Fruit fly (Drosophila melanogaster) whole organism, pupa: ENCODE measurements around the gene Vha16-2.

Source experiments
- CG10348 ChIP-seq: fragments of 200-800 bp; sonication (Bioruptor generic); IDR thresholded peaks from 2 replicates; pipeline ENCODE4 v1.3.6; 2022; ENCODE audit warnings: missing biosample characterization, missing genetic modification characterization
- CG12605 ChIP-seq: fragments of 200-800 bp; sonication (Bioruptor generic); IDR thresholded peaks from 2 replicates; pipeline ENCODE4 v1.3.6; 2022; ENCODE audit warnings: missing biosample characterization, missing genetic modification characterization
- CG13204 ChIP-seq: fragments of 200-800 bp; sonication (Bioruptor generic); optimal IDR thresholded peaks from 2 replicates; lab custom pipeline; 2018; ENCODE audit warnings: missing biosample characterization, mild to moderate bottlenecking, missing genetic modification characterization, moderate library complexity
- CG14655 ChIP-seq: fragments of 200-800 bp; sonication (Bioruptor generic); optimal IDR thresholded peaks from 3 replicates; lab custom pipeline; 2017; ENCODE audit warnings: mild to moderate bottlenecking, missing biosample characterization, missing genetic modification reagents, missing genetic modification characterization
- CG15710 ChIP-seq: fragments of 200-800 bp; sonication (Bioruptor generic); optimal IDR thresholded peaks from 2 replicates; lab custom pipeline; 2018; ENCODE audit warnings: missing biosample characterization, mild to moderate bottlenecking, missing genetic modification characterization, moderate library complexity
- CG17806 ChIP-seq: fragments of 200-800 bp; sonication (Bioruptor generic); optimal IDR thresholded peaks from 2 replicates; lab custom pipeline; 2018; ENCODE audit warnings: missing biosample characterization, mild to moderate bottlenecking, missing genetic modification characterization, moderate library complexity
- CG32121 ChIP-seq: fragments of 200-800 bp; sonication (Bioruptor generic); IDR thresholded peaks from 2 replicates; pipeline ENCODE4 v1.3.6; 2022; ENCODE audit warnings: missing biosample characterization, missing genetic modification characterization
- CG34367 ChIP-seq: fragments of 200-800 bp; sonication (Bioruptor generic); optimal IDR thresholded peaks from 2 replicates; lab custom pipeline; 2018; ENCODE audit warnings: missing biosample characterization, mild to moderate bottlenecking, missing genetic modification characterization
- CG4496 ChIP-seq: fragments of 200-800 bp; sonication (Bioruptor generic); IDR thresholded peaks from 3 replicates; pipeline ENCODE4 v1.3.6; 2022; ENCODE audit warnings: missing biosample characterization, missing genetic modification characterization
- CG8159 ChIP-seq: fragments of 200-800 bp; sonication (Bioruptor generic); optimal IDR thresholded peaks from 3 replicates; lab custom pipeline; 2018; ENCODE audit warnings: missing biosample characterization, mild to moderate bottlenecking, missing genetic modification characterization, moderate library complexity
- CG8301 ChIP-seq: fragments of 200-800 bp; sonication (Bioruptor generic); optimal IDR thresholded peaks from 2 replicates; lab custom pipeline; 2018; ENCODE audit warnings: missing biosample characterization, mild to moderate bottlenecking, missing genetic modification characterization
- CG9948 ChIP-seq: fragments of 200-800 bp; sonication (Bioruptor generic); optimal IDR thresholded peaks from 2 replicates; lab custom pipeline; 2018; ENCODE audit warnings: missing biosample characterization, mild to moderate bottlenecking, missing genetic modification characterization, moderate library complexity
- D1 ChIP-seq: fragments of 200-800 bp; sonication (Bioruptor generic); optimal IDR thresholded peaks from 2 replicates; lab custom pipeline; 2018; ENCODE audit warnings: missing biosample characterization, mild to moderate bottlenecking, missing genetic modification characterization, moderate library complexity
- EcR ChIP-seq: fragments of 200-800 bp; sonication (Bioruptor generic); optimal IDR thresholded peaks from 3 replicates; lab custom pipeline; 2019; ENCODE audit warnings: missing biosample characterization, missing genetic modification characterization, mild to moderate bottlenecking, moderate library complexity, missing genetic modification reagents
- Ets98B ChIP-seq: fragments of 200-800 bp; sonication (Bioruptor generic); IDR thresholded peaks from 2 replicates; pipeline ENCODE4 v1.3.6; 2022; ENCODE audit warnings: missing biosample characterization, missing genetic modification characterization
- Pif1A ChIP-seq: fragments of 200-800 bp; sonication (Bioruptor generic); optimal IDR thresholded peaks from 3 replicates; lab custom pipeline; 2016; ENCODE audit warnings: missing biosample characterization, missing genetic modification characterization
- Pif1B ChIP-seq: fragments of 200-800 bp; sonication (Bioruptor generic); optimal IDR thresholded peaks from 3 replicates; lab custom pipeline; 2016; ENCODE audit warnings: missing biosample characterization, missing genetic modification characterization
- Snoo ChIP-seq: fragments of 200-800 bp; sonication (Bioruptor generic); optimal IDR thresholded peaks from 3 replicates; lab custom pipeline; 2017; ENCODE audit warnings: missing biosample characterization, mild to moderate bottlenecking, missing genetic modification characterization, inconsistent platforms
- fd96Ca ChIP-seq: fragments of 200-800 bp; sonication (Bioruptor generic); IDR thresholded peaks from 3 replicates; pipeline ENCODE4 v1.3.6; 2022; ENCODE audit warnings: missing biosample characterization, missing genetic modification characterization
- gl ChIP-seq: fragments of 200-800 bp; sonication (Bioruptor generic); optimal IDR thresholded peaks from 2 replicates; lab custom pipeline; 2018; ENCODE audit warnings: missing biosample characterization, mild to moderate bottlenecking, missing genetic modification characterization
- rn ChIP-seq: fragments of 200-800 bp; sonication (Bioruptor generic); IDR thresholded peaks from 2 replicates; pipeline ENCODE4 v1.3.6; 2022; ENCODE audit warnings: missing biosample characterization, missing genetic modification characterization

Vha16-2 gene

dm6 chr3L:11511243-11511642 is 36.5 kb downstream of the Vha16-2 start:
- peak; percentile 62 for TF ChIP-seq D1 (tag; lab: Kevin White, UChicago)
- no peak for TF ChIP-seq CG14655 (GFP tag; lab: Kevin White, UChicago)
- TF ChIP-seq, all 21 proteins: peak for 1

dm6 chr3L:11511921-11512320 is 37.2 kb downstream of the Vha16-2 start, which contains the start of gene Sgs3:
Sgs3 (plus strand) TSS chr3L:11512221.
- no peak for TF ChIP-seq D1 (tag; lab: Kevin White, UChicago)
- TF ChIP-seq CG17806 (tag; lab: Kevin White, UChicago) = no peak
- no peak for TF ChIP-seq gl (tag; lab: Kevin White, UChicago)
- no peak for TF ChIP-seq CG34367
- no peak for TF ChIP-seq CG10348 (GFP tag; lab: Robert Waterston, UW)
- TF ChIP-seq Snoo = no peak
- TF ChIP-seq CG8159 (tag; lab: Kevin White, UChicago) = no peak
- TF ChIP-seq CG12605 (GFP tag; lab: Robert Waterston, UW) = no peak
- no peak for TF ChIP-seq CG32121

dm6 chr3L:11513405-11513804 is 38.6 kb downstream of the Vha16-2 start, which contains the start of gene CG7512:
CG7512 (plus strand) TSS chr3L:11513705.
- TF ChIP-seq CG8159 (tag; lab: Kevin White, UChicago) (no peak), gl (tag; lab: Kevin White, UChicago) (no peak), CG32121 (no peak), fd96Ca (GFP tag; lab: Robert Waterston, UW) (no peak)

dm6 chr3L:11515349-11516079 is 40.8 kb downstream of the Vha16-2 start:
- TF ChIP-seq CG14655 (GFP tag; lab: Kevin White, UChicago) = no peak
- TF ChIP-seq D1 (tag; lab: Kevin White, UChicago) = no peak
- TF ChIP-seq Pif1A (GFP tag; lab: Kevin White, UChicago) = no peak
- TF ChIP-seq CG34367 = no peak
- TF ChIP-seq CG15710 = no peak
- no peak for TF ChIP-seq CG8301 (tag; lab: Kevin White, UChicago)
- TF ChIP-seq fd96Ca (GFP tag; lab: Robert Waterston, UW) = no peak
- TF ChIP-seq CG17806 (tag; lab: Kevin White, UChicago) = no peak
- TF ChIP-seq EcR (GFP tag; lab: Kevin White, UChicago) = no peak
- TF ChIP-seq rn (GFP tag; lab: Robert Waterston, UW) = no peak
- TF ChIP-seq, all 21 proteins: peak for 0

dm6 chr3L:11516229-11516628 is 41.5 kb downstream of the Vha16-2 start:
- no peak for TF ChIP-seq CG32121
- TF ChIP-seq CG14655 (GFP tag; lab: Kevin White, UChicago) = no peak
- no peak for TF ChIP-seq CG9948
- no peak for TF ChIP-seq CG10348 (GFP tag; lab: Robert Waterston, UW)
- TF ChIP-seq Snoo = no peak
- no peak for TF ChIP-seq CG15710
- TF ChIP-seq EcR (GFP tag; lab: Kevin White, UChicago) = no peak
- TF ChIP-seq CG8159 (tag; lab: Kevin White, UChicago) = no peak
- TF ChIP-seq Pif1B (GFP tag; lab: Kevin White, UChicago) = no peak
- TF ChIP-seq CG34367 = no peak
- TF ChIP-seq gl (tag; lab: Kevin White, UChicago) = no peak

- TF ChIP-seq CG34367 = no peak
- TF ChIP-seq Pif1A (GFP tag; lab: Kevin White, UChicago) = no peak
- no peak for TF ChIP-seq CG9948
- no peak for TF ChIP-seq CG17806 (tag; lab: Kevin White, UChicago)
- no peak for TF ChIP-seq CG12605 (GFP tag; lab: Robert Waterston, UW)
- no peak for TF ChIP-seq CG10348 (GFP tag; lab: Robert Waterston, UW)
- TF ChIP-seq Ets98B (GFP tag; lab: Robert Waterston, UW) = no peak
- no peak for TF ChIP-seq CG8159 (tag; lab: Kevin White, UChicago)
- no peak for TF ChIP-seq CG13204 (GFP tag; lab: Kevin White, UChicago)
- no peak for TF ChIP-seq CG15710
- no peak for TF ChIP-seq CG8301 (tag; lab: Kevin White, UChicago)
Observed at dm6 chr3L:11522613-11523012, 47.9 kb downstream of the Vha16-2 start, which contains the start of the genes CG11714 and Fuca. CG11714 (minus strand) TSS chr3L:11522713. Fuca (minus strand) TSS chr3L:11522713.

dm6 chr3L:11523286-11523685 is 48.5 kb downstream of the Vha16-2 start:
- no peak for TF ChIP-seq CG15710
- TF ChIP-seq CG9948 = no peak
- no peak for TF ChIP-seq Pif1A (GFP tag; lab: Kevin White, UChicago)
- TF ChIP-seq rn (GFP tag; lab: Robert Waterston, UW) = no peak
- no peak for TF ChIP-seq CG8159 (tag; lab: Kevin White, UChicago)
- no peak for TF ChIP-seq CG10348 (GFP tag; lab: Robert Waterston, UW)
- TF ChIP-seq CG17806 (tag; lab: Kevin White, UChicago) = no peak
- no peak for TF ChIP-seq Snoo
- no peak for TF ChIP-seq CG4496 (GFP tag; lab: Robert Waterston, UW)
- no peak for TF ChIP-seq fd96Ca (GFP tag; lab: Robert Waterston, UW)
- TF ChIP-seq Ets98B (GFP tag; lab: Robert Waterston, UW) = no peak
- TF ChIP-seq Pif1B (GFP tag; lab: Kevin White, UChicago) = no peak
- TF ChIP-seq CG12605 (GFP tag; lab: Robert Waterston, UW) = no peak
- no peak for TF ChIP-seq EcR (GFP tag; lab: Kevin White, UChicago)
- TF ChIP-seq CG34367 = no peak
- TF ChIP-seq CG14655 (GFP tag; lab: Kevin White, UChicago) = no peak
